Fruit fly (Drosophila melanogaster): Measurements from ENCODE around the gene Tom40.
A peak's percentile ranks its signal among the peaks of the same experiment; 100 is the strongest.

Tom40 gene

DNA sequence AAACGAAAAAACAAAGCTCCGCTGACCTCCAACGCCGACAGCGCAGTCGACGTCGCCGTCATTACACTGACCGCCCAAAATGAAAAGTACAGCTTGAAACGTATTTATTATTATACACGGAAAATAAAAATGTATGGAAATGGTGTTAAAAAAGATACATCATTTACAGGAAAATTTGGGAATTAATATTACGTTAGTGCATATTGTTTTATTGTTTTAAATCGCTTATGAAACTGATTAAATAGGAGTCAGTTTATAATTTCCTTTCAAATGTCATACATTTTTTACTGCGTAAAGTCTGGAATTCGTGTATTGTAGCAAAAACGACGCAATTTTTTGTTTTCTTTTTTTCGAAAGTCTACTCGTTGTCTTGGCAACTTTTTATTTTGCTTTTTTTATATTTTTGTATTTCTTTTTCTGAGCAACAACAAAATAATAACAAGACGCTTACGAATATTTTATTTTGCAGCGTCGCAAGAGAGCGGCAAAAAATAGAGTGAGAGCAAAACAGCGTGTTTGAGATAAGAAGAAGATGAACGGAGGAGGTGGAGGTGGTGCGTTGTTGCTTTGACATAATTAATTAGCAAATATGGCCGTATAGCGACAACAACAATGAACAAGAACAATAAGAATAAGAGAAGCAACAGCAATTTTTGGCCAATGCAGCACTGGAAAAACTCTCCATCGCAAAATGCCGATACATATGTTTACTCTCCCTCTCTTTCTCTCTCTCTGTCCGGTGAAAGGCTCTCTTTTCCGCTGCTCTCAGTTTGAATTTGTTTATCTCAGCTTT is 44.5 kb upstream of the Tom40 start (continued):
- TF ChIP-seq dac (GFP tag; optimal IDR thresholded peaks at IDR 0.05) (peak; percentile 64), acj6 (GFP tag; optimal IDR thresholded peaks at IDR 0.05) (peak; percentile 79), Sox102F (GFP tag; optimal IDR thresholded peaks at IDR 0.05) (peak; percentile 87), CG11762 (GFP tag; optimal IDR thresholded peaks at IDR 0.05; ENCODE audit: insufficient read depth) (peak; percentile 90), Lpt (GFP tag; optimal IDR thresholded peaks at IDR 0.05) (peak; percentile 83), CG6276 (GFP tag; optimal IDR thresholded peaks at IDR 0.05) (peak; percentile 95), cyc (GFP tag; optimal IDR thresholded peaks at IDR 0.05) (peak; percentile 80), fd85E (GFP tag; optimal IDR thresholded peaks at IDR 0.05) (no peak), net (GFP tag; optimal IDR thresholded peaks at IDR 0.05) (peak; percentile 85), lz (GFP tag; optimal IDR thresholded peaks at IDR 0.05) (peak; percentile 86)

DNA sequence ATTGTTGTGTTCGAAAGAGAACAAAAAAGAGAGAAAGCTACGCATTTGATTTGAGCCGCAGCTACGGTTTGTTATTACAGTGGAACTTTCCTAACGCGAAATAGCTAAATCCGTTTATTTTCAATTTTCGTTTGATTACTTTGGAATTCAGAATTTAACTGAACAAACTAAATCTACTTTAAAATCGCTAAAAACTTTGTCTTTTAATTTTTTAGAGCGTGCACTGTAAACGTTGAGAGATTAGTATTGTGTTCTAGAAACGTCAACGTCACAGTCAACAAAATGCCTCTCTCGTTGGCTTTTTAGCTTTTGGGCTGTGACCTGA is 44.0 kb upstream of the Tom40 start:
- TF ChIP-seq CG3032 (tag; optimal IDR thresholded peaks at IDR 0.05) (peak; percentile 19), CG34406 (GFP tag; optimal IDR thresholded peaks at IDR 0.05) (peak; percentile 33), Ets96B (tag; optimal IDR thresholded peaks at IDR 0.05) (peak; percentile 57), CG6163 (GFP tag; IDR thresholded peaks at IDR 0.05) (peak; percentile 89), CG16779 (tag; optimal IDR thresholded peaks at IDR 0.05) (no peak), CG11294 (GFP tag; IDR thresholded peaks at IDR 0.05) (peak; percentile 73), Hr4 (GFP tag; optimal IDR thresholded peaks at IDR 0.05) (peak; percentile 80), acj6 (GFP tag; optimal IDR thresholded peaks at IDR 0.05) (peak; percentile 68), Eip93F (GFP tag; optimal IDR thresholded peaks at IDR 0.05) (no peak), esn (GFP tag; optimal IDR thresholded peaks at IDR 0.05) (peak; percentile 62), CG11762 (GFP tag; optimal IDR thresholded peaks at IDR 0.05; ENCODE audit: insufficient read depth) (peak; percentile 14), CG32006 (GFP tag; optimal IDR thresholded peaks at IDR 0.05) (peak; percentile 75), CG6808 (GFP tag; optimal IDR thresholded peaks at IDR 0.05) (no peak), CG15336 (GFP tag; IDR thresholded peaks at IDR 0.05) (peak; percentile 80), cyc (GFP tag; optimal IDR thresholded peaks at IDR 0.05) (peak; percentile 67), dac (GFP tag; optimal IDR thresholded peaks at IDR 0.05) (peak; percentile 41), fd59A (GFP tag; optimal IDR thresholded peaks at IDR 0.05) (peak; percentile 43), OdsH (GFP tag; optimal IDR thresholded peaks at IDR 0.05) (peak; percentile 80), CG8319 (GFP tag; optimal IDR thresholded peaks at IDR 0.05) (no peak), Sox14 (GFP tag; optimal IDR thresholded peaks at IDR 0.05) (peak; percentile 73), CG11902 (GFP tag; optimal IDR thresholded peaks at IDR 0.05) (peak; percentile 34), Hr38 (GFP tag; optimal IDR thresholded peaks at IDR 0.05) (no peak), Eip75B (GFP tag; optimal IDR thresholded peaks at IDR 0.05) (peak; percentile 54), topi (GFP tag; optimal IDR thresholded peaks at IDR 0.05) (peak; percentile 75), Ets21C (GFP tag; optimal IDR thresholded peaks at IDR 0.05) (peak; percentile 35), CG1621 (tag; optimal IDR thresholded peaks at IDR 0.05) (peak; percentile 12), Blimp-1 (GFP tag; optimal IDR thresholded peaks at IDR 0.05) (no peak), fd85E (GFP tag; optimal IDR thresholded peaks at IDR 0.05) (no peak), Sox102F (GFP tag; optimal IDR thresholded peaks at IDR 0.05) (peak; percentile 50), ss (GFP tag; optimal IDR thresholded peaks at IDR 0.05) (no peak), CG10631 (GFP tag; optimal IDR thresholded peaks at IDR 0.05) (peak; percentile 64), Smox (GFP tag; optimal IDR thresholded peaks at IDR 0.05) (peak; percentile 55), eg (GFP tag; IDR thresholded peaks at IDR 0.05) (peak; percentile 87), salr (GFP tag; optimal IDR thresholded peaks at IDR 0.05) (peak in 1 of 2 experiments; percentile 47), Lpt (GFP tag; optimal IDR thresholded peaks at IDR 0.05) (peak; percentile 27), svp (GFP tag) (peak; percentile 85), CG31627 (GFP tag; optimal IDR thresholded peaks at IDR 0.05) (peak; percentile 71), pdm3 (GFP tag; optimal IDR thresholded peaks at IDR 0.05) (peak; percentile 70), net (GFP tag; optimal IDR thresholded peaks at IDR 0.05) (peak; percentile 23), CG10669 (GFP tag; optimal IDR thresholded peaks at IDR 0.05) (peak; percentile 46), dsx (GFP tag; optimal IDR thresholded peaks at IDR 0.05; ENCODE audit: poor library complexity, severe bottlenecking) (no peak), CG6276 (GFP tag; optimal IDR thresholded peaks at IDR 0.05) (no peak), spab (GFP tag; optimal IDR thresholded peaks at IDR 0.05) (no peak), CG6854 (GFP tag; optimal IDR thresholded peaks at IDR 0.05) (no peak), CG4318 (GFP tag; optimal IDR thresholded peaks at IDR 0.05) (peak; percentile 35), CG8632 (GFP tag; optimal IDR thresholded peaks at IDR 0.05) (peak; percentile 53)
